Worm (Caenorhabditis elegans): ENCODE measurements around the gene rab-14.

The rab-14 gene

ce11 chrX:15606585-15607276 is at the start of gene rab-14 (continued):
- TF ChIP-seq daf-19 (GFP tag; conservative IDR thresholded peaks at IDR 0.05): no peak
- TF ChIP-seq nhr-42 (GFP tag; IDR thresholded peaks at IDR 0.05): peak; percentile 58; the same call in 1 of the 2 replicates
- peak; percentile 78 for TF ChIP-seq madf-9 (GFP tag; conservative IDR thresholded peaks at IDR 0.05)
- no peak for TF ChIP-seq dpl-1 (GFP tag; optimal IDR thresholded peaks at IDR 0.05)
- no peak for TF ChIP-seq sdz-12 (GFP tag; optimal IDR thresholded peaks at IDR 0.05)
- TF ChIP-seq mxl-2 (GFP tag; conservative IDR thresholded peaks at IDR 0.05): no peak
- TF ChIP-seq daf-16 (GFP tag; optimal IDR thresholded peaks at IDR 0.05): no peak
- TF ChIP-seq daf-16 (tag; optimal IDR thresholded peaks at IDR 0.05): peak; percentile 19
- TF ChIP-seq egl-27 (tag; optimal IDR thresholded peaks at IDR 0.05): no peak
- TF ChIP-seq hif-1 (tag; optimal IDR thresholded peaks at IDR 0.05): peak in 1 of 2 experiments; percentile 84
- TF ChIP-seq arid-1 (GFP tag; conservative IDR thresholded peaks at IDR 0.05): peak; percentile 57
- TF ChIP-seq madf-5 (GFP tag; IDR thresholded peaks at IDR 0.05): no peak
- no peak for TF ChIP-seq spr-1 (tag; optimal IDR thresholded peaks at IDR 0.05)
- TF ChIP-seq lin-1 (GFP tag; IDR thresholded peaks at IDR 0.05): no peak
- no peak for TF ChIP-seq Y48G9A.11 (GFP tag; IDR thresholded peaks at IDR 0.05)
- no peak for TF ChIP-seq F49E8.2 (tag; optimal IDR thresholded peaks at IDR 0.05; ENCODE audit: borderline replicate concordance)
- no peak for TF ChIP-seq lin-13 (GFP tag; optimal IDR thresholded peaks at IDR 0.05)
- peak; percentile 76 for TF ChIP-seq dmd-6 (GFP tag; IDR thresholded peaks at IDR 0.05)
- TF ChIP-seq vab-7 (GFP tag; IDR thresholded peaks at IDR 0.05): 0 out of 2 replicates have a peak, but pooled peaks have one; percentile 30
- no peak for TF ChIP-seq daf-8 (GFP tag; IDR thresholded peaks at IDR 0.05)
- TF ChIP-seq lir-3 (tag; optimal IDR thresholded peaks at IDR 0.05): no peak
- 0 out of 2 replicates have a peak, but pooled peaks have one; percentile 21 for TF ChIP-seq mdt-29 (GFP tag; IDR thresholded peaks at IDR 0.05)
- no peak for TF ChIP-seq dmd-9 (GFP tag; IDR thresholded peaks at IDR 0.05)
- TF ChIP-seq F37D6.2 (tag; optimal IDR thresholded peaks at IDR 0.05): peak; percentile 61
- peak; percentile 83 for TF ChIP-seq mep-1 (tag; optimal IDR thresholded peaks at IDR 0.05)
- no peak for TF ChIP-seq gei-8 (GFP tag; optimal IDR thresholded peaks at IDR 0.05)
- TF ChIP-seq unc-39 (tag; optimal IDR thresholded peaks at IDR 0.05): no peak
- TF ChIP-seq hlh-30 (tag; optimal IDR thresholded peaks at IDR 0.05; ENCODE audit: insufficient read depth): peak; percentile 87
- peak; percentile 59 to 93 for TF ChIP-seq mdl-1 (tag; optimal IDR thresholded peaks at IDR 0.05)
- peak; percentile 84 for TF ChIP-seq aha-1 (tag)
- 0 out of 2 replicates have a peak, but pooled peaks have one; percentile 4 for TF ChIP-seq ceh-44 (GFP tag; IDR thresholded peaks at IDR 0.05)

- TF ChIP-seq spr-3 (GFP tag; optimal IDR thresholded peaks at IDR 0.05): no peak
- no peak for TF ChIP-seq sdz-12 (GFP tag; optimal IDR thresholded peaks at IDR 0.05)
- no peak for TF ChIP-seq skn-1 (tag; optimal IDR thresholded peaks at IDR 0.05)
- TF ChIP-seq nhr-77 (tag; optimal IDR thresholded peaks at IDR 0.05): no peak
- no peak for TF ChIP-seq aha-1 (tag)
- TF ChIP-seq lin-1 (GFP tag; IDR thresholded peaks at IDR 0.05): no peak
- no peak for TF ChIP-seq spr-1 (tag; optimal IDR thresholded peaks at IDR 0.05)
- no peak for TF ChIP-seq mes-2 (tag; optimal IDR thresholded peaks at IDR 0.05; ENCODE audit: poor library complexity, severe bottlenecking)
- no peak for TF ChIP-seq snpc-1.2 (GFP tag; IDR thresholded peaks at IDR 0.05)
- no peak for TF ChIP-seq mep-1 (tag; optimal IDR thresholded peaks at IDR 0.05)
- TF ChIP-seq ztf-7 (tag; optimal IDR thresholded peaks at IDR 0.05): no peak
- TF ChIP-seq unc-130 (GFP tag; optimal IDR thresholded peaks at IDR 0.05): no peak
- TF ChIP-seq mxl-2 (GFP tag; conservative IDR thresholded peaks at IDR 0.05): no peak
- no peak for TF ChIP-seq ama-1 (optimal IDR thresholded peaks at IDR 0.05)
- no peak for TF ChIP-seq F10B5.3 (tag; optimal IDR thresholded peaks at IDR 0.05)
- TF ChIP-seq ceh-62 (tag; optimal IDR thresholded peaks at IDR 0.05): no peak
- no peak for TF ChIP-seq zip-11 (GFP tag; IDR thresholded peaks at IDR 0.05)
- no peak for TF ChIP-seq nhr-10 (tag; optimal IDR thresholded peaks at IDR 0.05)
- no peak for TF ChIP-seq fos-1 (tag; optimal IDR thresholded peaks at IDR 0.05)
Measured at ce11 chrX:15655623-15656022, 49.2 kb upstream of the rab-14 start.
